Fruit fly (Drosophila melanogaster): Measurements from ENCODE around the gene gfzf.

Gene gfzf

dm6 chr3R:7142580-7142979, 8.2 kb downstream of the gfzf start:
- no peak for TF ChIP-seq D1 (tag; optimal IDR thresholded peaks at IDR 0.05)
- TF ChIP-seq CG13204 (GFP tag; optimal IDR thresholded peaks at IDR 0.05), result no peak
- TF ChIP-seq CG12605 (GFP tag; IDR thresholded peaks at IDR 0.05), result no peak
- no peak for TF ChIP-seq CG14655 (GFP tag; optimal IDR thresholded peaks at IDR 0.05)
- no peak for TF ChIP-seq Ets98B (GFP tag; IDR thresholded peaks at IDR 0.05)
- TF ChIP-seq CG32121 (GFP tag; IDR thresholded peaks at IDR 0.05), result no peak
- no peak for TF ChIP-seq CG4496 (GFP tag; IDR thresholded peaks at IDR 0.05)
- TF ChIP-seq CG17806 (tag; optimal IDR thresholded peaks at IDR 0.05), result no peak
- TF ChIP-seq gl (tag; optimal IDR thresholded peaks at IDR 0.05), result no peak

dm6 chr3R:7139188-7140038, 11.4 kb downstream of the gfzf start:
- no peak for TF ChIP-seq CG32121 (GFP tag; IDR thresholded peaks at IDR 0.05)
- TF ChIP-seq CG17806 (tag; optimal IDR thresholded peaks at IDR 0.05), result no peak
- no peak for TF ChIP-seq CG12605 (GFP tag; IDR thresholded peaks at IDR 0.05)
- no peak for TF ChIP-seq CG15710 (tag; optimal IDR thresholded peaks at IDR 0.05)
- no peak for TF ChIP-seq CG10348 (GFP tag; IDR thresholded peaks at IDR 0.05)
- no peak for TF ChIP-seq CG4496 (GFP tag; IDR thresholded peaks at IDR 0.05)
- no peak for TF ChIP-seq CG9948 (tag; optimal IDR thresholded peaks at IDR 0.05)
- TF ChIP-seq CG34367 (tag; optimal IDR thresholded peaks at IDR 0.05), result no peak

- TF ChIP-seq CG9948 (tag; optimal IDR thresholded peaks at IDR 0.05) (no peak), Pif1A (GFP tag; optimal IDR thresholded peaks at IDR 0.05) (no peak), fd96Ca (GFP tag; IDR thresholded peaks at IDR 0.05) (no peak), EcR (GFP tag; optimal IDR thresholded peaks at IDR 0.05) (no peak), CG14655 (GFP tag; optimal IDR thresholded peaks at IDR 0.05) (no peak), CG4496 (GFP tag; IDR thresholded peaks at IDR 0.05) (no peak), gl (tag; optimal IDR thresholded peaks at IDR 0.05) (no peak), CG12605 (GFP tag; IDR thresholded peaks at IDR 0.05) (no peak), CG32121 (GFP tag; IDR thresholded peaks at IDR 0.05) (no peak), rn (GFP tag; IDR thresholded peaks at IDR 0.05) (no peak), CG34367 (tag; optimal IDR thresholded peaks at IDR 0.05) (no peak), Snoo (tag; optimal IDR thresholded peaks at IDR 0.05) (no peak), CG8301 (tag; optimal IDR thresholded peaks at IDR 0.05) (no peak), Ets98B (GFP tag; IDR thresholded peaks at IDR 0.05) (no peak), CG10348 (GFP tag; IDR thresholded peaks at IDR 0.05) (no peak), D1 (tag; optimal IDR thresholded peaks at IDR 0.05) (no peak)
Observed at dm6 chr3R:7138058-7138457, 12.7 kb downstream of the gfzf start.

- TF ChIP-seq CG15710 (tag; optimal IDR thresholded peaks at IDR 0.05) (no peak), fd96Ca (GFP tag; IDR thresholded peaks at IDR 0.05) (no peak), EcR (GFP tag; optimal IDR thresholded peaks at IDR 0.05) (no peak), Snoo (tag; optimal IDR thresholded peaks at IDR 0.05) (no peak), D1 (tag; optimal IDR thresholded peaks at IDR 0.05) (no peak), rn (GFP tag; IDR thresholded peaks at IDR 0.05) (no peak), CG4496 (GFP tag; IDR thresholded peaks at IDR 0.05) (no peak), CG34367 (tag; optimal IDR thresholded peaks at IDR 0.05) (no peak), CG13204 (GFP tag; optimal IDR thresholded peaks at IDR 0.05) (no peak), gl (tag; optimal IDR thresholded peaks at IDR 0.05) (no peak), Pif1A (GFP tag; optimal IDR thresholded peaks at IDR 0.05) (no peak), CG12605 (GFP tag; IDR thresholded peaks at IDR 0.05) (no peak)
Observed at dm6 chr3R:7137207-7137606, 13.6 kb downstream of the gfzf start.

dm6 chr3R:7135881-7136280, 14.9 kb downstream of the gfzf start, which contains the start of gene Fer1:
Gene Fer1 (plus strand): TSS chr3R:7136206.
- TF ChIP-seq Pif1A (GFP tag; optimal IDR thresholded peaks at IDR 0.05), result no peak
- TF ChIP-seq fd96Ca (GFP tag; IDR thresholded peaks at IDR 0.05), result no peak
- no peak for TF ChIP-seq CG32121 (GFP tag; IDR thresholded peaks at IDR 0.05)
- TF ChIP-seq CG10348 (GFP tag; IDR thresholded peaks at IDR 0.05), result no peak
- TF ChIP-seq rn (GFP tag; IDR thresholded peaks at IDR 0.05), result no peak
- no peak for TF ChIP-seq CG34367 (tag; optimal IDR thresholded peaks at IDR 0.05)

- TF ChIP-seq CG17806 (tag; optimal IDR thresholded peaks at IDR 0.05) (no peak), CG34367 (tag; optimal IDR thresholded peaks at IDR 0.05) (no peak), CG8159 (tag; optimal IDR thresholded peaks at IDR 0.05) (no peak), gl (tag; optimal IDR thresholded peaks at IDR 0.05) (no peak), CG4496 (GFP tag; IDR thresholded peaks at IDR 0.05) (no peak), Pif1B (GFP tag; optimal IDR thresholded peaks at IDR 0.05) (no peak), Ets98B (GFP tag; IDR thresholded peaks at IDR 0.05) (no peak), EcR (GFP tag; optimal IDR thresholded peaks at IDR 0.05) (no peak), CG14655 (GFP tag; optimal IDR thresholded peaks at IDR 0.05) (no peak), Pif1A (GFP tag; optimal IDR thresholded peaks at IDR 0.05) (no peak), Snoo (tag; optimal IDR thresholded peaks at IDR 0.05) (no peak), CG13204 (GFP tag; optimal IDR thresholded peaks at IDR 0.05) (no peak), fd96Ca (GFP tag; IDR thresholded peaks at IDR 0.05) (no peak), CG8301 (tag; optimal IDR thresholded peaks at IDR 0.05) (no peak), CG15710 (tag; optimal IDR thresholded peaks at IDR 0.05) (no peak)
Observed at dm6 chr3R:7134715-7135505, 15.9 kb downstream of the gfzf start.
